Fruit fly (Drosophila melanogaster): Measurements from ENCODE around the gene can.

The can gene

dm6 chr3L:10267011-10267410 lies at the start of gene can:
TSS of gene can (minus strand) at chr3L:10267111.
- TF ChIP-seq gl (tag; optimal IDR thresholded peaks at IDR 0.05): no peak
- TF ChIP-seq Pif1B (GFP tag; optimal IDR thresholded peaks at IDR 0.05): no peak
- TF ChIP-seq CG9948 (tag; optimal IDR thresholded peaks at IDR 0.05): no peak
- no peak for TF ChIP-seq fd96Ca (GFP tag; IDR thresholded peaks at IDR 0.05)

- peak; percentile 71 for TF ChIP-seq CG12605 (GFP tag; IDR thresholded peaks at IDR 0.05)
- TF ChIP-seq CG32121 (GFP tag; IDR thresholded peaks at IDR 0.05): peak; percentile 85
- peak; percentile 66 for TF ChIP-seq Pif1B (GFP tag; optimal IDR thresholded peaks at IDR 0.05)
- TF ChIP-seq rn (GFP tag; IDR thresholded peaks at IDR 0.05): no peak
- TF ChIP-seq CG9948 (tag; optimal IDR thresholded peaks at IDR 0.05): peak; percentile 75
- peak; percentile 55 for TF ChIP-seq Snoo (tag; optimal IDR thresholded peaks at IDR 0.05)
- peak; percentile 77 for TF ChIP-seq Ets98B (GFP tag; IDR thresholded peaks at IDR 0.05)
- TF ChIP-seq gl (tag; optimal IDR thresholded peaks at IDR 0.05): peak; percentile 16
- no peak for TF ChIP-seq CG13204 (GFP tag; optimal IDR thresholded peaks at IDR 0.05)
- TF ChIP-seq EcR (GFP tag; optimal IDR thresholded peaks at IDR 0.05): no peak
- TF ChIP-seq CG10348 (GFP tag; IDR thresholded peaks at IDR 0.05): no peak
- peak; percentile 75 for TF ChIP-seq Pif1A (GFP tag; optimal IDR thresholded peaks at IDR 0.05)
- peak; percentile 60 for TF ChIP-seq CG15710 (tag; optimal IDR thresholded peaks at IDR 0.05)
- peak; percentile 83 for TF ChIP-seq CG8301 (tag; optimal IDR thresholded peaks at IDR 0.05)
- TF ChIP-seq CG8159 (tag; optimal IDR thresholded peaks at IDR 0.05): peak; percentile 66
- peak; percentile 67; the same call in 2 of the 3 replicates for TF ChIP-seq fd96Ca (GFP tag; IDR thresholded peaks at IDR 0.05)
- peak; percentile 48 for TF ChIP-seq D1 (tag; optimal IDR thresholded peaks at IDR 0.05)
- peak; percentile 67 for TF ChIP-seq CG17806 (tag; optimal IDR thresholded peaks at IDR 0.05)
- peak; percentile 82 for TF ChIP-seq CG4496 (GFP tag; IDR thresholded peaks at IDR 0.05)
- peak; percentile 53 for TF ChIP-seq CG34367 (tag; optimal IDR thresholded peaks at IDR 0.05)
- TF ChIP-seq CG14655 (GFP tag; optimal IDR thresholded peaks at IDR 0.05): peak; percentile 86
Observed at dm6 chr3L:10315823-10316222, 48.9 kb upstream of the can start.

dm6 chr3L:10314901-10315300 lies 48.0 kb upstream of the can start:
- TF ChIP-seq rn (GFP tag; IDR thresholded peaks at IDR 0.05): peak; percentile 66
- no peak for TF ChIP-seq CG13204 (GFP tag; optimal IDR thresholded peaks at IDR 0.05)
- peak; percentile 73 for TF ChIP-seq Pif1A (GFP tag; optimal IDR thresholded peaks at IDR 0.05)
- TF ChIP-seq CG34367 (tag; optimal IDR thresholded peaks at IDR 0.05): peak; percentile 8
- TF ChIP-seq CG8159 (tag; optimal IDR thresholded peaks at IDR 0.05): peak; percentile 57
- no peak for TF ChIP-seq EcR (GFP tag; optimal IDR thresholded peaks at IDR 0.05)
- peak; percentile 73 for TF ChIP-seq CG14655 (GFP tag; optimal IDR thresholded peaks at IDR 0.05)
- peak; percentile 76 for TF ChIP-seq CG8301 (tag; optimal IDR thresholded peaks at IDR 0.05)
- TF ChIP-seq Snoo (tag; optimal IDR thresholded peaks at IDR 0.05): no peak
- no peak for TF ChIP-seq gl (tag; optimal IDR thresholded peaks at IDR 0.05)
- peak; percentile 89 for TF ChIP-seq CG4496 (GFP tag; IDR thresholded peaks at IDR 0.05)
- 0 out of 2 replicates have a peak, but pooled peaks have one; percentile 26 for TF ChIP-seq CG10348 (GFP tag; IDR thresholded peaks at IDR 0.05)
- peak; percentile 77 for TF ChIP-seq CG12605 (GFP tag; IDR thresholded peaks at IDR 0.05)
- peak; percentile 83 for TF ChIP-seq fd96Ca (GFP tag; IDR thresholded peaks at IDR 0.05)
- TF ChIP-seq Ets98B (GFP tag; IDR thresholded peaks at IDR 0.05): peak; percentile 87
- peak; percentile 40 for TF ChIP-seq CG15710 (tag; optimal IDR thresholded peaks at IDR 0.05)
- peak; percentile 38 for TF ChIP-seq CG17806 (tag; optimal IDR thresholded peaks at IDR 0.05)
- TF ChIP-seq CG32121 (GFP tag; IDR thresholded peaks at IDR 0.05): peak; percentile 87
- TF ChIP-seq CG9948 (tag; optimal IDR thresholded peaks at IDR 0.05): peak; percentile 43
- peak; percentile 16 for TF ChIP-seq Pif1B (GFP tag; optimal IDR thresholded peaks at IDR 0.05)
- TF ChIP-seq D1 (tag; optimal IDR thresholded peaks at IDR 0.05): peak; percentile 21

dm6 chr3L:10309494-10309893 lies 42.6 kb upstream of the can start:
- TF ChIP-seq rn (GFP tag; IDR thresholded peaks at IDR 0.05) (no peak), CG14655 (GFP tag; optimal IDR thresholded peaks at IDR 0.05) (no peak), Snoo (tag; optimal IDR thresholded peaks at IDR 0.05) (no peak), CG8301 (tag; optimal IDR thresholded peaks at IDR 0.05) (no peak), EcR (GFP tag; optimal IDR thresholded peaks at IDR 0.05) (no peak)

- no peak for TF ChIP-seq CG34367 (tag; optimal IDR thresholded peaks at IDR 0.05)
- TF ChIP-seq gl (tag; optimal IDR thresholded peaks at IDR 0.05): no peak
- TF ChIP-seq Ets98B (GFP tag; IDR thresholded peaks at IDR 0.05): no peak
- no peak for TF ChIP-seq Pif1B (GFP tag; optimal IDR thresholded peaks at IDR 0.05)
- TF ChIP-seq EcR (GFP tag; optimal IDR thresholded peaks at IDR 0.05): no peak
- TF ChIP-seq rn (GFP tag; IDR thresholded peaks at IDR 0.05): no peak
- no peak for TF ChIP-seq CG17806 (tag; optimal IDR thresholded peaks at IDR 0.05)
- no peak for TF ChIP-seq CG10348 (GFP tag; IDR thresholded peaks at IDR 0.05)
- TF ChIP-seq CG8301 (tag; optimal IDR thresholded peaks at IDR 0.05): no peak
- no peak for TF ChIP-seq D1 (tag; optimal IDR thresholded peaks at IDR 0.05)
- TF ChIP-seq CG32121 (GFP tag; IDR thresholded peaks at IDR 0.05): no peak
- TF ChIP-seq CG14655 (GFP tag; optimal IDR thresholded peaks at IDR 0.05): no peak
- TF ChIP-seq CG12605 (GFP tag; IDR thresholded peaks at IDR 0.05): no peak
- TF ChIP-seq CG4496 (GFP tag; IDR thresholded peaks at IDR 0.05): no peak
- TF ChIP-seq CG8159 (tag; optimal IDR thresholded peaks at IDR 0.05): no peak
- no peak for TF ChIP-seq CG13204 (GFP tag; optimal IDR thresholded peaks at IDR 0.05)
- no peak for TF ChIP-seq CG9948 (tag; optimal IDR thresholded peaks at IDR 0.05)
- TF ChIP-seq CG15710 (tag; optimal IDR thresholded peaks at IDR 0.05): no peak
- no peak for TF ChIP-seq Snoo (tag; optimal IDR thresholded peaks at IDR 0.05)
Observed at dm6 chr3L:10308079-10308825, 41.3 kb upstream of the can start.
